Comparison of ENCODE assay signal across 3 fruit fly cellular contexts in genomic region chr3L:8853382-8853781, dm6.
TF ChIP-seq lines count a peak whose summit lies in the region.

No protein-coding gene starts in this region.

- no peak for TF ChIP-seq CTCF in whole organism, embryonic (GFP tag; optimal IDR thresholded peaks at IDR 0.05; lab: Kevin White, UChicago)

TF ChIP-seq in whole organism, embryonic, 481 proteins besides CTCF, POLR2A, EP300 and RAD21 (continues in another document):
- peak; percentile 25; the same call in 1 of the 2 replicates for TF ChIP-seq ranshi (GFP tag; IDR thresholded peaks at IDR 0.05; lab: Robert Waterston, UW)
- no peak for TF ChIP-seq B-H2 (GFP tag; optimal IDR thresholded peaks at IDR 0.05; lab: Kevin White, UChicago)
- TF ChIP-seq CG14667 (GFP tag; IDR thresholded peaks at IDR 0.05; lab: Robert Waterston, UW): 0 out of 2 replicates have a peak, but pooled peaks have one; percentile 6
- TF ChIP-seq Meics (GFP tag; optimal IDR thresholded peaks at IDR 0.05; lab: Kevin White, UChicago): peak; percentile 27
- no peak for TF ChIP-seq Mes4 (GFP tag; optimal IDR thresholded peaks at IDR 0.05; lab: Kevin White, UChicago)
- TF ChIP-seq pb (GFP tag; optimal IDR thresholded peaks at IDR 0.05; lab: Kevin White, UChicago): no peak
- TF ChIP-seq sim (GFP tag; IDR thresholded peaks at IDR 0.05; lab: Robert Waterston, UW): no peak
- TF ChIP-seq tup (GFP tag; optimal IDR thresholded peaks at IDR 0.05; lab: Kevin White, UChicago): no peak
- peak; percentile 24 for TF ChIP-seq Ets97D (GFP tag; optimal IDR thresholded peaks at IDR 0.05; lab: Kevin White, UChicago)
- TF ChIP-seq trem (tag; optimal IDR thresholded peaks at IDR 0.05; lab: Kevin White, UChicago): no peak
- TF ChIP-seq CG2678 (tag; optimal IDR thresholded peaks at IDR 0.05; lab: Kevin White, UChicago): peak; percentile 4
- TF ChIP-seq ttk (GFP tag; IDR thresholded peaks at IDR 0.05; lab: Robert Waterston, UW): peak; percentile 9; the same call in 1 of the 2 replicates
- 0 out of 2 replicates have a peak, but pooled peaks have one; percentile 5 for TF ChIP-seq CG32532 (GFP tag; IDR thresholded peaks at IDR 0.05; lab: Robert Waterston, UW)
- peak; percentile 22; the same call in 1 of the 2 replicates for TF ChIP-seq slbo (GFP tag; IDR thresholded peaks at IDR 0.05; lab: Robert Waterston, UW)
- peak; percentile 29; the same call in 1 of the 2 replicates for TF ChIP-seq CG11247 (GFP tag; IDR thresholded peaks at IDR 0.05; lab: Robert Waterston, UW)
- peak; percentile 16; the same call in 1 of the 2 replicates for TF ChIP-seq sob (GFP tag; IDR thresholded peaks at IDR 0.05; lab: Robert Waterston, UW)
- no peak for TF ChIP-seq CkIIα-i1 (GFP tag; IDR thresholded peaks at IDR 0.05; lab: Robert Waterston, UW)
- TF ChIP-seq Rfx (GFP tag; IDR thresholded peaks at IDR 0.05; lab: Robert Waterston, UW): peak; percentile 42; the same call in 1 of the 2 replicates
- TF ChIP-seq CG12071 (GFP tag; optimal IDR thresholded peaks at IDR 0.05; lab: Kevin White, UChicago): peak; percentile 2
- TF ChIP-seq dmrt99B (tag; optimal IDR thresholded peaks at IDR 0.05; lab: Kevin White, UChicago): peak; percentile 16
- peak; percentile 11; the same call in 1 of the 2 replicates for TF ChIP-seq Rx (GFP tag; IDR thresholded peaks at IDR 0.05; lab: Robert Waterston, UW)
- TF ChIP-seq CG1603 (tag; optimal IDR thresholded peaks at IDR 0.05; lab: Kevin White, UChicago): peak; percentile 36
- TF ChIP-seq CG32772 (GFP tag; IDR thresholded peaks at IDR 0.05; lab: Robert Waterston, UW): peak; percentile 50
- TF ChIP-seq lmd (GFP tag; IDR thresholded peaks at IDR 0.05; lab: Robert Waterston, UW): peak; percentile 34
- TF ChIP-seq CG17359 (tag; optimal IDR thresholded peaks at IDR 0.05; lab: Kevin White, UChicago): peak; percentile 34
- TF ChIP-seq Antp (GFP tag; optimal IDR thresholded peaks at IDR 0.05; lab: Kevin White, UChicago): peak; percentile 6
- peak; percentile 15 for TF ChIP-seq CG11504 (tag; optimal IDR thresholded peaks at IDR 0.05; lab: Kevin White, UChicago)
- peak; percentile 12 for TF ChIP-seq CG9609 (GFP tag; optimal IDR thresholded peaks at IDR 0.05; lab: Kevin White, UChicago)
- TF ChIP-seq Med (GFP tag; lab: Kevin White, UChicago): peak; percentile 73

TF ChIP-seq in whole organism, prepupa, 60 proteins besides CTCF, POLR2A, EP300 and RAD21:
- TF ChIP-seq Gug (GFP tag; IDR thresholded peaks at IDR 0.05; lab: Robert Waterston, UW): no peak
- TF ChIP-seq Met (GFP tag; optimal IDR thresholded peaks at IDR 0.05; lab: Kevin White, UChicago): no peak
- TF ChIP-seq Sox15 (GFP tag; optimal IDR thresholded peaks at IDR 0.05; lab: Kevin White, UChicago): no peak
- TF ChIP-seq lz (GFP tag; optimal IDR thresholded peaks at IDR 0.05; lab: Kevin White, UChicago): no peak
- TF ChIP-seq net (GFP tag; optimal IDR thresholded peaks at IDR 0.05; lab: Kevin White, UChicago): peak; percentile 2
- TF ChIP-seq Ets96B (tag; optimal IDR thresholded peaks at IDR 0.05; lab: Kevin White, UChicago): no peak
- no peak for TF ChIP-seq CG11762 (GFP tag; optimal IDR thresholded peaks at IDR 0.05; lab: Kevin White, UChicago; ENCODE audit: insufficient read depth)
- TF ChIP-seq eg (GFP tag; IDR thresholded peaks at IDR 0.05; lab: Robert Waterston, UW): 0 out of 3 replicates have a peak, but pooled peaks have one; percentile 26
- TF ChIP-seq OdsH (GFP tag; optimal IDR thresholded peaks at IDR 0.05; lab: Kevin White, UChicago): peak; percentile 13
- peak in 1 of 2 experiments; percentile 14 for TF ChIP-seq ss (GFP tag; optimal IDR thresholded peaks at IDR 0.05; lab: Kevin White, UChicago)
- no peak for TF ChIP-seq CG16779 (tag; optimal IDR thresholded peaks at IDR 0.05; lab: Kevin White, UChicago)
- peak; percentile 50 for TF ChIP-seq Eip78C (GFP tag; lab: Kevin White, UChicago)
- peak; percentile 14 for TF ChIP-seq acj6 (GFP tag; optimal IDR thresholded peaks at IDR 0.05; lab: Kevin White, UChicago)
- TF ChIP-seq topi (GFP tag; optimal IDR thresholded peaks at IDR 0.05; lab: Kevin White, UChicago): no peak
- no peak for TF ChIP-seq fd59A (GFP tag; optimal IDR thresholded peaks at IDR 0.05; lab: Kevin White, UChicago)
- TF ChIP-seq Blimp-1 (GFP tag; optimal IDR thresholded peaks at IDR 0.05; lab: Kevin White, UChicago): no peak
- TF ChIP-seq vri (GFP tag; optimal IDR thresholded peaks at IDR 0.05; lab: Kevin White, UChicago): no peak
- no peak for TF ChIP-seq spab (GFP tag; optimal IDR thresholded peaks at IDR 0.05; lab: Kevin White, UChicago)
- TF ChIP-seq CG8119 (GFP tag; IDR thresholded peaks at IDR 0.05; lab: Robert Waterston, UW): peak; percentile 38; the same call in 1 of the 3 replicates
- peak; percentile 28 for TF ChIP-seq pdm3 (GFP tag; optimal IDR thresholded peaks at IDR 0.05; lab: Kevin White, UChicago)
- TF ChIP-seq CG10669 (GFP tag; optimal IDR thresholded peaks at IDR 0.05; lab: Kevin White, UChicago): peak; percentile 16
- TF ChIP-seq achi (GFP tag; optimal IDR thresholded peaks at IDR 0.05; lab: Kevin White, UChicago): no peak
- TF ChIP-seq Ets21C (GFP tag; optimal IDR thresholded peaks at IDR 0.05; lab: Kevin White, UChicago): no peak
- peak; percentile 16 for TF ChIP-seq CG3919 (GFP tag; optimal IDR thresholded peaks at IDR 0.05; lab: Kevin White, UChicago)
- TF ChIP-seq CG10631 (GFP tag; optimal IDR thresholded peaks at IDR 0.05; lab: Kevin White, UChicago): no peak
- TF ChIP-seq CG15336 (GFP tag; IDR thresholded peaks at IDR 0.05; lab: Robert Waterston, UW): peak; percentile 10; the same call in 1 of the 2 replicates
- TF ChIP-seq svp (GFP tag; lab: Kevin White, UChicago): no peak
- peak; percentile 4 for TF ChIP-seq CG4318 (GFP tag; optimal IDR thresholded peaks at IDR 0.05; lab: Kevin White, UChicago)
- TF ChIP-seq CG32006 (GFP tag; optimal IDR thresholded peaks at IDR 0.05; lab: Kevin White, UChicago): peak; percentile 43
- TF ChIP-seq Hr4 (GFP tag; optimal IDR thresholded peaks at IDR 0.05; lab: Kevin White, UChicago): peak; percentile 53
- TF ChIP-seq Eip93F (GFP tag; optimal IDR thresholded peaks at IDR 0.05; lab: Kevin White, UChicago): no peak

TF ChIP-seq in whole organism, pupa, 21 proteins besides CTCF, POLR2A, EP300 and RAD21:
- TF ChIP-seq gl (tag; optimal IDR thresholded peaks at IDR 0.05; lab: Kevin White, UChicago) (no peak), CG12605 (GFP tag; IDR thresholded peaks at IDR 0.05; lab: Robert Waterston, UW) (no peak), CG8301 (tag; optimal IDR thresholded peaks at IDR 0.05; lab: Kevin White, UChicago) (peak; percentile 30), CG10348 (GFP tag; IDR thresholded peaks at IDR 0.05; lab: Robert Waterston, UW) (no peak), Pif1A (GFP tag; optimal IDR thresholded peaks at IDR 0.05; lab: Kevin White, UChicago) (no peak), rn (GFP tag; IDR thresholded peaks at IDR 0.05; lab: Robert Waterston, UW) (no peak), Ets98B (GFP tag; IDR thresholded peaks at IDR 0.05; lab: Robert Waterston, UW) (no peak), CG15710 (tag; optimal IDR thresholded peaks at IDR 0.05; lab: Kevin White, UChicago) (no peak), CG32121 (GFP tag; IDR thresholded peaks at IDR 0.05; lab: Robert Waterston, UW) (0 out of 2 replicates have a peak, but pooled peaks have one; percentile 18), Snoo (tag; optimal IDR thresholded peaks at IDR 0.05; lab: Kevin White, UChicago) (no peak), fd96Ca (GFP tag; IDR thresholded peaks at IDR 0.05; lab: Robert Waterston, UW) (0 out of 3 replicates have a peak, but pooled peaks have one; percentile 44), CG13204 (GFP tag; optimal IDR thresholded peaks at IDR 0.05; lab: Kevin White, UChicago) (no peak), CG34367 (tag; optimal IDR thresholded peaks at IDR 0.05; lab: Kevin White, UChicago) (no peak), CG4496 (GFP tag; IDR thresholded peaks at IDR 0.05; lab: Robert Waterston, UW) (peak; percentile 43; the same call in 1 of the 3 replicates), CG8159 (tag; optimal IDR thresholded peaks at IDR 0.05; lab: Kevin White, UChicago) (no peak), D1 (tag; optimal IDR thresholded peaks at IDR 0.05; lab: Kevin White, UChicago) (no peak), CG9948 (tag; optimal IDR thresholded peaks at IDR 0.05; lab: Kevin White, UChicago) (no peak), EcR (GFP tag; optimal IDR thresholded peaks at IDR 0.05; lab: Kevin White, UChicago) (no peak), Pif1B (GFP tag; optimal IDR thresholded peaks at IDR 0.05; lab: Kevin White, UChicago) (no peak), CG17806 (tag; optimal IDR thresholded peaks at IDR 0.05; lab: Kevin White, UChicago) (no peak), CG14655 (GFP tag; optimal IDR thresholded peaks at IDR 0.05; lab: Kevin White, UChicago) (peak; percentile 19)
TF ChIP-seq in whole organism, pupa: peak in this region for 5.

Comparison
In these comparisons a context has a peak if more than half of its experiments do, and no peak if none do; other contexts are left out.
1. Of the 7 proteins assayed by ChIP-seq in both whole organism, embryonic and whole organism, prepupa: peak only in whole organism, embryonic: Gug and Sox102F; only in whole organism, prepupa: none; in both: none; in neither: 5.